Worm (Caenorhabditis elegans) whole organism, late embryonic: ENCODE results near the gene kynu-1.
A peak's percentile ranks its signal among the peaks of the same experiment; 100 is the strongest.

ENCODE experiments used
- C08G9.2 ChIP-seq: sonication (generic microtip); optimal IDR thresholded peaks from 2 replicates; lab custom pipeline; 2016; ENCODE audit warnings: mild to moderate bottlenecking, missing genetic modification characterization, moderate library complexity, missing compliant biosample characterization
- C38D4.7 ChIP-seq: fragments of 200-800 bp; sonication (Bioruptor generic); optimal IDR thresholded peaks from 2 replicates; lab custom pipeline; 2018; ENCODE audit warnings: mild to moderate bottlenecking, missing genetic modification characterization, moderate library complexity, missing compliant biosample characterization
- K09A11.1 ChIP-seq: sonication (generic microtip); optimal IDR thresholded peaks from 2 replicates; lab custom pipeline; 2017; ENCODE audit warnings: antibody characterized with exemption, mild to moderate bottlenecking, missing genetic modification characterization, missing compliant biosample characterization; ENCODE audit not compliant: insufficient read depth
- Y22D7AL.16 ChIP-seq: sonication (generic microtip); optimal IDR thresholded peaks from 2 replicates; lab custom pipeline; 2016; ENCODE audit warnings: missing genetic modification characterization, missing compliant biosample characterization
- ama-1 ChIP-seq: fragments of 150-350 bp; optimal IDR thresholded peaks from 2 replicates; lab custom pipeline; 2014
- ceh-14 ChIP-seq: sonication (generic microtip); optimal IDR thresholded peaks from 2 replicates; lab custom pipeline; 2016; ENCODE audit warnings: missing genotype, missing genetic modification characterization, missing compliant biosample characterization
- ceh-18 ChIP-seq: sonication (generic microtip); optimal IDR thresholded peaks from 2 replicates; lab custom pipeline; 2016; ENCODE audit warnings: missing genetic modification characterization, missing compliant biosample characterization
- ceh-19 ChIP-seq: fragments of 200-800 bp; sonication (Bioruptor generic); optimal IDR thresholded peaks from 2 replicates; lab custom pipeline; 2018; ENCODE audit warnings: mild to moderate bottlenecking, missing genetic modification characterization, missing compliant biosample characterization
- ceh-22 ChIP-seq: sonication (generic microtip); optimal IDR thresholded peaks from 2 replicates; lab custom pipeline; 2017; ENCODE audit warnings: missing biosample characterization, missing genetic modification characterization
- ceh-24 ChIP-seq: sonication (generic microtip); optimal IDR thresholded peaks from 2 replicates; lab custom pipeline; 2016; ENCODE audit warnings: mild to moderate bottlenecking, missing genetic modification characterization, missing compliant biosample characterization
- ceh-30 ChIP-seq: fragments of 150-350 bp; optimal IDR thresholded peaks from 2 replicates; lab custom pipeline; 2014; ENCODE audit warnings: missing biosample characterization, missing genetic modification characterization
- ceh-31 ChIP-seq: sonication (generic microtip); optimal IDR thresholded peaks from 2 replicates; lab custom pipeline; 2016; ENCODE audit warnings: missing genetic modification characterization, missing compliant biosample characterization
- ceh-34 ChIP-seq: sonication (generic microtip); optimal IDR thresholded peaks from 2 replicates; lab custom pipeline; 2016; ENCODE audit warnings: mild to moderate bottlenecking, missing genetic modification characterization, missing compliant biosample characterization
- ceh-45 ChIP-seq: fragments of 200-800 bp; sonication (Bioruptor generic); IDR thresholded peaks from 2 replicates; pipeline ENCODE4 v1.3.6; 2022; ENCODE audit warnings: missing genetic modification reagents, missing genetic modification characterization, missing compliant biosample characterization
- ceh-48 ChIP-seq: sonication (generic microtip); optimal IDR thresholded peaks from 2 replicates; lab custom pipeline; 2016; ENCODE audit warnings: missing genetic modification characterization, inconsistent platforms, missing compliant biosample characterization
- ceh-9 ChIP-seq: sonication (generic microtip); optimal IDR thresholded peaks from 2 replicates; lab custom pipeline; 2016; ENCODE audit warnings: mild to moderate bottlenecking, missing genetic modification characterization, inconsistent platforms, missing compliant biosample characterization
- che-1 ChIP-seq: sonication (generic microtip); optimal IDR thresholded peaks from 2 replicates; lab custom pipeline; 2016; ENCODE audit warnings: mild to moderate bottlenecking, missing genetic modification characterization, missing compliant biosample characterization
- dmd-4 ChIP-seq: sonication (generic microtip); optimal IDR thresholded peaks from 2 replicates; lab custom pipeline; 2016; ENCODE audit warnings: borderline replicate concordance, missing genetic modification characterization, missing compliant biosample characterization
- elt-2 ChIP-seq: sonication (generic microtip); optimal IDR thresholded peaks from 2 replicates; lab custom pipeline; 2016; ENCODE audit warnings: missing genetic modification reagents, missing genetic modification characterization, missing compliant biosample characterization
- ets-4 ChIP-seq: sonication (generic microtip); optimal IDR thresholded peaks from 2 replicates; lab custom pipeline; 2016; ENCODE audit warnings: missing genetic modification characterization, missing compliant biosample characterization
- eyg-1 ChIP-seq: sonication (generic microtip); optimal IDR thresholded peaks from 2 replicates; lab custom pipeline; 2016; ENCODE audit warnings: missing genotype, missing genetic modification characterization, missing compliant biosample characterization
- fax-1 ChIP-seq: sonication (generic microtip); optimal IDR thresholded peaks from 2 replicates; lab custom pipeline; 2016; ENCODE audit warnings: missing genotype, missing genetic modification characterization, missing compliant biosample characterization
- fkh-10 ChIP-seq: fragments of 150-350 bp; optimal IDR thresholded peaks from 2 replicates; lab custom pipeline; 2014; ENCODE audit warnings: missing biosample characterization, missing genetic modification reagents, missing genetic modification characterization
- fkh-6 ChIP-seq: sonication (generic microtip); optimal IDR thresholded peaks from 2 replicates; lab custom pipeline; 2016; ENCODE audit warnings: missing genetic modification characterization, missing compliant biosample characterization
- gmeb-2 ChIP-seq: sonication (generic microtip); optimal IDR thresholded peaks from 2 replicates; lab custom pipeline; 2016; ENCODE audit warnings: missing genetic modification characterization, inconsistent platforms, missing compliant biosample characterization
- hlh-13 ChIP-seq: fragments of 200-800 bp; sonication (Bioruptor generic); optimal IDR thresholded peaks from 2 replicates; lab custom pipeline; 2018; ENCODE audit warnings: mild to moderate bottlenecking, missing genetic modification characterization, missing compliant biosample characterization
- hlh-6 ChIP-seq: sonication (generic microtip); optimal IDR thresholded peaks from 2 replicates; lab custom pipeline; 2016; ENCODE audit warnings: missing genotype, missing genetic modification characterization, missing compliant biosample characterization
- hlh-8 ChIP-seq: sonication (generic microtip); optimal IDR thresholded peaks from 2 replicates; lab custom pipeline; 2016; ENCODE audit warnings: missing genotype, missing genetic modification characterization, missing compliant biosample characterization
- lin-11 ChIP-seq: fragments of 200-800 bp; sonication (Bioruptor generic); optimal IDR thresholded peaks from 2 replicates; lab custom pipeline; 2018; ENCODE audit warnings: mild to moderate bottlenecking, missing genetic modification characterization, missing compliant biosample characterization
- madf-2 ChIP-seq: sonication (generic microtip); optimal IDR thresholded peaks from 2 replicates; lab custom pipeline; 2017; ENCODE audit warnings: missing genetic modification characterization, missing compliant biosample characterization
- mec-3 ChIP-seq: sonication (generic microtip); optimal IDR thresholded peaks from 2 replicates; lab custom pipeline; 2016; ENCODE audit warnings: borderline replicate concordance, missing genetic modification characterization, missing compliant biosample characterization
- nfya-1 ChIP-seq: sonication (generic microtip); optimal IDR thresholded peaks from 2 replicates; lab custom pipeline; 2017; ENCODE audit warnings: missing genetic modification characterization, mild to moderate bottlenecking, missing compliant biosample characterization, antibody characterized with exemption, moderate library complexity
- nhr-11 ChIP-seq: fragments of 150-350 bp; optimal IDR thresholded peaks from 2 replicates; lab custom pipeline; 2014; ENCODE audit warnings: missing biosample characterization, missing genetic modification characterization
- npax-4 ChIP-seq: sonication (generic microtip); optimal IDR thresholded peaks from 2 replicates; lab custom pipeline; 2016; ENCODE audit warnings: missing genetic modification characterization, missing compliant biosample characterization
- odd-2 ChIP-seq: sonication (generic microtip); optimal IDR thresholded peaks from 2 replicates; lab custom pipeline; 2017; ENCODE audit warnings: antibody characterized with exemption, mild to moderate bottlenecking, missing genetic modification characterization, missing compliant biosample characterization
- pag-3 ChIP-seq: sonication (generic microtip); optimal IDR thresholded peaks from 2 replicates; lab custom pipeline; 2016; ENCODE audit warnings: missing compliant biosample characterization, missing genetic modification characterization, borderline replicate concordance
- pat-9 ChIP-seq: fragments of 200-800 bp; sonication (Bioruptor generic); optimal IDR thresholded peaks from 2 replicates; lab custom pipeline; 2018; ENCODE audit warnings: mild to moderate bottlenecking, missing genetic modification characterization, moderate library complexity, missing compliant biosample characterization
- pqm-1 ChIP-seq: sonication (generic microtip); optimal IDR thresholded peaks from 2 replicates; lab custom pipeline; 2016; ENCODE audit warnings: missing genetic modification characterization, missing compliant biosample characterization
- pros-1 ChIP-seq: fragments of 150-350 bp; optimal IDR thresholded peaks from 2 replicates; lab custom pipeline; 2014; ENCODE audit warnings: missing biosample characterization, missing genetic modification reagents, missing genetic modification characterization
- ref-2 ChIP-seq: sonication (generic microtip); optimal IDR thresholded peaks from 2 replicates; lab custom pipeline; 2016; ENCODE audit warnings: missing genetic modification characterization, missing compliant biosample characterization
- rnt-1 ChIP-seq: sonication (generic microtip); optimal IDR thresholded peaks from 2 replicates; lab custom pipeline; 2016; ENCODE audit warnings: missing genetic modification characterization, missing compliant biosample characterization
- sdc-2 ChIP-seq: sonication (generic microtip); optimal IDR thresholded peaks from 2 replicates; lab custom pipeline; 2016; ENCODE audit warnings: missing genotype, missing genetic modification characterization, missing compliant biosample characterization
- sox-2 ChIP-seq: fragments of 200-800 bp; sonication (Bioruptor generic); IDR thresholded peaks from 2 replicates; pipeline ENCODE4 v1.3.6; 2022; ENCODE audit warnings: missing genetic modification reagents, missing genetic modification characterization, missing compliant biosample characterization
- sox-4 ChIP-seq: sonication (generic microtip); optimal IDR thresholded peaks from 2 replicates; lab custom pipeline; 2017; ENCODE audit warnings: mild to moderate bottlenecking, missing genetic modification characterization, inconsistent platforms, missing compliant biosample characterization
- syd-9 ChIP-seq: sonication (generic microtip); optimal IDR thresholded peaks from 2 replicates; lab custom pipeline; 2016; ENCODE audit warnings: mild to moderate bottlenecking, missing genetic modification characterization, moderate library complexity, missing compliant biosample characterization
- tbx-2 ChIP-seq: sonication (generic microtip); optimal IDR thresholded peaks from 2 replicates; lab custom pipeline; 2016; ENCODE audit warnings: missing genetic modification characterization, missing compliant biosample characterization
- tbx-7 ChIP-seq: sonication (generic microtip); optimal IDR thresholded peaks from 2 replicates; lab custom pipeline; 2016; ENCODE audit warnings: missing genotype, missing genetic modification characterization, missing compliant biosample characterization
- ttx-3 ChIP-seq: sonication (generic microtip); optimal IDR thresholded peaks from 2 replicates; lab custom pipeline; 2016; ENCODE audit warnings: missing genetic modification reagents, missing genetic modification characterization, missing compliant biosample characterization
- unc-3 ChIP-seq, 2 experiments: fragments of 200-800 bp in 1 of 2; sonication (Bioruptor generic) in 1 of 2; sonication (generic microtip) in 1 of 2; conservative IDR thresholded peaks in 1 of 2; optimal IDR thresholded peaks in 1 of 2; 2 replicates each; pipeline versions ENCODE4 v1.3.6 to Lab custom; 2016 to 2022; ENCODE audit warnings: missing compliant biosample characterization in 2 of 2, missing genetic modification characterization in 2 of 2, missing genetic modification reagents in 1 of 2
- unc-42 ChIP-seq: sonication (generic microtip); optimal IDR thresholded peaks from 2 replicates; lab custom pipeline; 2016; ENCODE audit warnings: missing genotype, missing genetic modification characterization, missing compliant biosample characterization
- unc-55 ChIP-seq: sonication (generic microtip); optimal IDR thresholded peaks from 2 replicates; lab custom pipeline; 2017; ENCODE audit warnings: missing biosample characterization, missing genetic modification reagents, missing genetic modification characterization

kynu-1 gene

ce11 chrX:6138243-6138642 lies 29.1 kb upstream of the kynu-1 start, which contains the start of gene Y72A10A.1 (continued):
- TF ChIP-seq tbx-2: no peak

ce11 chrX:6134423-6134822 lies 25.3 kb upstream of the kynu-1 start:
- TF ChIP-seq elt-2 (tag; lab: Kevin White, UChicago): no peak
- TF ChIP-seq ceh-18 (tag; lab: Kevin White, UChicago): peak; percentile 40
- peak; percentile 15 for TF ChIP-seq pqm-1 (tag; lab: Kevin White, UChicago)
- TF ChIP-seq lin-11 (tag; lab: Kevin White, UChicago): no peak
- TF ChIP-seq rnt-1 (tag; lab: Kevin White, UChicago): no peak
- TF ChIP-seq tbx-7 (tag; lab: Kevin White, UChicago): no peak
- TF ChIP-seq fax-1 (tag; lab: Kevin White, UChicago): peak; percentile 10
- TF ChIP-seq ttx-3: no peak
- TF ChIP-seq hlh-13: no peak
- TF ChIP-seq hlh-6 (tag; lab: Kevin White, UChicago): peak; percentile 66
- TF ChIP-seq Y22D7AL.16: no peak
- peak; percentile 6 for TF ChIP-seq nfya-1 (tag; lab: Kevin White, UChicago)
- no peak for TF ChIP-seq odd-2 (tag; lab: Kevin White, UChicago)
- TF ChIP-seq ceh-24: no peak
- no peak for TF ChIP-seq npax-4
- no peak for TF ChIP-seq ceh-48 (tag; lab: Kevin White, UChicago)
- TF ChIP-seq ceh-34 (tag; lab: Kevin White, UChicago): peak; percentile 40
- no peak for TF ChIP-seq pros-1
- no peak for TF ChIP-seq unc-3 (GFP tag; conservative IDR thresholded peaks at IDR 0.05; lab: Robert Waterston, UW)
- peak; percentile 43 for TF ChIP-seq unc-3 (tag; optimal IDR thresholded peaks at IDR 0.05; lab: Kevin White, UChicago)
- no peak for TF ChIP-seq sox-2 (GFP tag; lab: Robert Waterston, UW)
- peak; percentile 16 for TF ChIP-seq sdc-2 (tag; lab: Kevin White, UChicago)
- TF ChIP-seq sox-4 (tag; lab: Kevin White, UChicago): no peak
- TF ChIP-seq pat-9 (tag; lab: Kevin White, UChicago): no peak
- TF ChIP-seq C38D4.7 (GFP tag; lab: Kevin White, UChicago): no peak
- TF ChIP-seq ceh-30 (tag; lab: Kevin White, UChicago): no peak
- TF ChIP-seq eyg-1 (tag; lab: Kevin White, UChicago): no peak
- TF ChIP-seq nhr-11 (tag; lab: Kevin White, UChicago): no peak
- no peak for TF ChIP-seq fkh-6
- TF ChIP-seq ceh-19 (GFP tag; lab: Kevin White, UChicago): peak; percentile 70
- peak; percentile 21 for TF ChIP-seq syd-9
- TF ChIP-seq unc-55 (GFP tag; lab: Kevin White, UChicago): no peak
- peak; percentile 52 for TF ChIP-seq tbx-2
- peak; percentile 36 for TF ChIP-seq ceh-14 (tag; lab: Kevin White, UChicago)
- peak; percentile 58 for TF ChIP-seq mec-3 (tag; lab: Kevin White, UChicago)
- TF ChIP-seq pag-3 (tag; lab: Kevin White, UChicago): no peak
- TF ChIP-seq C08G9.2 (tag; lab: Kevin White, UChicago): peak; percentile 4
- no peak for TF ChIP-seq dmd-4 (tag; lab: Kevin White, UChicago)
- no peak for TF ChIP-seq ceh-45 (GFP tag; lab: Robert Waterston, UW)
- no peak for TF ChIP-seq gmeb-2 (tag; lab: Kevin White, UChicago)
- peak; percentile 21 for TF ChIP-seq hlh-8 (tag; lab: Kevin White, UChicago)
- TF ChIP-seq unc-42 (tag; lab: Kevin White, UChicago): peak; percentile 48
- peak; percentile 28 for TF ChIP-seq che-1 (tag; lab: Kevin White, UChicago)
- no peak for TF ChIP-seq madf-2 (tag; lab: Kevin White, UChicago)
- TF ChIP-seq K09A11.1 (tag; lab: Kevin White, UChicago): no peak
- peak; percentile 39 for TF ChIP-seq ref-2 (tag; lab: Kevin White, UChicago)
- no peak for TF ChIP-seq ceh-22 (tag; lab: Kevin White, UChicago)
- no peak for TF ChIP-seq ceh-9
- TF ChIP-seq ama-1 (lab: Kevin White, UChicago): no peak
- no peak for TF ChIP-seq fkh-10 (GFP tag; lab: Kevin White, UChicago)
- no peak for TF ChIP-seq ets-4
- TF ChIP-seq ceh-31: peak; percentile 56
